Worm (Caenorhabditis elegans) whole organism, L1 larva: ENCODE measurements around the gene clec-1.

Experiments used
- C04F5.9 ChIP-seq: sonication (generic microtip); optimal IDR thresholded peaks from 2 replicates; lab custom pipeline; 2016; ENCODE audit warnings: missing genetic modification characterization, missing compliant biosample characterization
- C16A3.4 ChIP-seq: fragments of 150-350 bp; optimal IDR thresholded peaks from 2 replicates; lab custom pipeline; 2014; ENCODE audit warnings: missing biosample characterization, missing genetic modification characterization
- Y116A8C.19 ChIP-seq: sonication (generic microtip); optimal IDR thresholded peaks from 2 replicates; lab custom pipeline; 2016; ENCODE audit warnings: missing compliant biosample characterization, missing genetic modification characterization, borderline replicate concordance
- alr-1 ChIP-seq: fragments of 200-800 bp; sonication (Bioruptor generic); optimal IDR thresholded peaks from 2 replicates; lab custom pipeline; 2018; ENCODE audit warnings: borderline replicate concordance, mild to moderate bottlenecking, missing genetic modification characterization, missing compliant biosample characterization
- aly-2 ChIP-seq: fragments of 150-350 bp; optimal IDR thresholded peaks from 2 replicates; lab custom pipeline; 2014; ENCODE audit warnings: missing biosample characterization, missing genetic modification characterization
- blmp-1 ChIP-seq: fragments of 150-350 bp; optimal IDR thresholded peaks from 2 replicates; lab custom pipeline; 2014; ENCODE audit warnings: missing biosample characterization, missing genetic modification characterization
- ceh-8 ChIP-seq: fragments of 200-800 bp; sonication (Bioruptor generic); optimal IDR thresholded peaks from 2 replicates; lab custom pipeline; 2018; ENCODE audit warnings: mild to moderate bottlenecking, missing genetic modification characterization, moderate library complexity, missing compliant biosample characterization
- ceh-90 ChIP-seq: sonication (generic microtip); optimal IDR thresholded peaks from 2 replicates; lab custom pipeline; 2016; ENCODE audit warnings: missing genetic modification characterization, missing compliant biosample characterization
- ces-1 ChIP-seq: fragments of 150-350 bp; optimal IDR thresholded peaks from 2 replicates; lab custom pipeline; 2014; ENCODE audit warnings: missing biosample characterization, missing genetic modification reagents, missing genetic modification characterization
- dpl-1 ChIP-seq, 3 experiments: fragments of 150-350 bp in 2 of 3; sonication (generic microtip) in 1 of 3; optimal IDR thresholded peaks; 2 replicates each; lab custom pipeline; 2014 to 2017; ENCODE audit warnings: missing biosample characterization in 3 of 3, missing genetic modification characterization in 3 of 3, missing genetic modification reagents in 3 of 3
- dsc-1 ChIP-seq: sonication (generic microtip); optimal IDR thresholded peaks from 2 replicates; lab custom pipeline; 2016; ENCODE audit warnings: mild to moderate bottlenecking, missing genetic modification characterization, missing compliant biosample characterization
- efl-1 ChIP-seq, 4 experiments: fragments of 150-350 bp; optimal IDR thresholded peaks in 3 of 4; peaks in 1 of 4; 1 replicate in 1 of 4; 2 replicates in 3 of 4; lab custom pipeline; 2014; ENCODE audit warnings: missing biosample characterization in 2 of 4, missing genetic modification characterization in 2 of 4, missing genetic modification reagents in 2 of 4
- elt-2 ChIP-seq: sonication (generic microtip); optimal IDR thresholded peaks from 2 replicates; lab custom pipeline; 2016; ENCODE audit warnings: missing genetic modification characterization, mild to moderate bottlenecking, inconsistent platforms, missing compliant biosample characterization, missing genetic modification reagents
- elt-3 ChIP-seq, 6 experiments: fragments of 150-350 bp in 1 of 6; sonication (generic microtip); optimal IDR thresholded peaks; 2 replicates each; lab custom pipeline; 2017 to 2018; ENCODE audit warnings: missing biosample characterization in 6 of 6, missing genetic modification characterization in 6 of 6, inconsistent platforms in 1 of 6
- ets-5 ChIP-seq: fragments of 200-800 bp; sonication (Bioruptor generic); IDR thresholded peaks from 2 replicates; pipeline ENCODE4 v1.3.6; 2022; ENCODE audit warnings: missing genetic modification characterization, missing compliant biosample characterization
- fkh-10 ChIP-seq: sonication (generic microtip); optimal IDR thresholded peaks from 2 replicates; lab custom pipeline; 2017; ENCODE audit warnings: missing biosample characterization, missing genetic modification reagents, missing genetic modification characterization
- fkh-8 ChIP-seq: sonication (generic microtip); optimal IDR thresholded peaks from 2 replicates; lab custom pipeline; 2016; ENCODE audit warnings: mild to moderate bottlenecking, missing genetic modification characterization, missing compliant biosample characterization
- hlh-4 ChIP-seq: sonication (generic microtip); optimal IDR thresholded peaks from 2 replicates; lab custom pipeline; 2016; ENCODE audit warnings: mild to moderate bottlenecking, missing genetic modification characterization, missing compliant biosample characterization
- irx-1 ChIP-seq: sonication (generic microtip); optimal IDR thresholded peaks from 2 replicates; lab custom pipeline; 2016; ENCODE audit warnings: missing genetic modification characterization, missing compliant biosample characterization
- jun-1 ChIP-seq: fragments of 150-350 bp; optimal IDR thresholded peaks from 2 replicates; lab custom pipeline; 2014; ENCODE audit warnings: missing biosample characterization, missing genetic modification reagents, missing genetic modification characterization
- lir-3 ChIP-seq: sonication (generic microtip); optimal IDR thresholded peaks from 2 replicates; lab custom pipeline; 2016; ENCODE audit warnings: mild to moderate bottlenecking, missing genetic modification characterization, moderate library complexity, missing compliant biosample characterization; ENCODE audit not compliant: poor library complexity
- lsy-2 ChIP-seq, 2 experiments: fragments of 150-350 bp; optimal IDR thresholded peaks; 2 replicates each; lab custom pipeline; 2014; ENCODE audit warnings: missing biosample characterization in 2 of 2, missing genetic modification characterization in 2 of 2
- mdl-1 ChIP-seq, 2 experiments: fragments of 150-350 bp; optimal IDR thresholded peaks; 2 replicates each; lab custom pipeline; 2014 to 2017; ENCODE audit warnings: missing biosample characterization in 2 of 2, missing genetic modification characterization in 2 of 2, inconsistent platforms in 1 of 2
- mef-2 ChIP-seq: fragments of 150-350 bp; optimal IDR thresholded peaks from 2 replicates; lab custom pipeline; 2014; ENCODE audit warnings: missing biosample characterization, missing genetic modification characterization
- mep-1 ChIP-seq: fragments of 150-350 bp; optimal IDR thresholded peaks from 2 replicates; lab custom pipeline; 2014; ENCODE audit warnings: missing biosample characterization, missing genetic modification characterization
- nhr-12 ChIP-seq: sonication (generic microtip); optimal IDR thresholded peaks from 2 replicates; lab custom pipeline; 2017; ENCODE audit warnings: missing biosample characterization, missing genetic modification characterization
- nhr-19 ChIP-seq: fragments of 200-800 bp; sonication (Bioruptor generic); conservative IDR thresholded peaks from 2 replicates; pipeline ENCODE4 v1.3.6; 2022; ENCODE audit warnings: missing genetic modification characterization, missing compliant biosample characterization
- nhr-20 ChIP-seq: sonication (generic microtip); optimal IDR thresholded peaks from 2 replicates; lab custom pipeline; 2016; ENCODE audit warnings: mild to moderate bottlenecking, missing genetic modification characterization, missing compliant biosample characterization
- nhr-237 ChIP-seq: fragments of 150-350 bp; optimal IDR thresholded peaks from 2 replicates; lab custom pipeline; 2014; ENCODE audit warnings: missing biosample characterization, missing genetic modification characterization
- nhr-47 ChIP-seq: sonication (generic microtip); optimal IDR thresholded peaks from 2 replicates; lab custom pipeline; 2016; ENCODE audit warnings: mild to moderate bottlenecking, missing genetic modification characterization, moderate library complexity, missing compliant biosample characterization
- nhr-71 ChIP-seq: sonication (generic microtip); optimal IDR thresholded peaks from 2 replicates; lab custom pipeline; 2016; ENCODE audit warnings: mild to moderate bottlenecking, missing genetic modification characterization, moderate library complexity, missing compliant biosample characterization
- pax-3 ChIP-seq: fragments of 200-800 bp; sonication (Bioruptor generic); optimal IDR thresholded peaks from 2 replicates; lab custom pipeline; 2018; ENCODE audit warnings: mild to moderate bottlenecking, missing genetic modification characterization, moderate library complexity, missing compliant biosample characterization
- pqm-1 ChIP-seq: sonication (generic microtip); optimal IDR thresholded peaks from 3 replicates; lab custom pipeline; 2017; ENCODE audit warnings: missing biosample characterization, missing genetic modification characterization
- skn-1 ChIP-seq: fragments of 150-350 bp; optimal IDR thresholded peaks from 2 replicates; lab custom pipeline; 2014; ENCODE audit warnings: missing biosample characterization, missing genetic modification characterization
- sptf-1 ChIP-seq: fragments of 150-350 bp; optimal IDR thresholded peaks from 2 replicates; lab custom pipeline; 2014; ENCODE audit warnings: missing biosample characterization, missing genetic modification characterization
- tlp-1 ChIP-seq: fragments of 150-350 bp; optimal IDR thresholded peaks from 2 replicates; lab custom pipeline; 2014; ENCODE audit warnings: missing biosample characterization, missing genetic modification characterization
- unc-62 ChIP-seq: fragments of 150-350 bp; optimal IDR thresholded peaks from 2 replicates; lab custom pipeline; 2014; ENCODE audit warnings: missing biosample characterization, missing genetic modification reagents, missing genetic modification characterization
- unc-98 ChIP-seq: fragments of 200-800 bp; sonication (Bioruptor generic); IDR thresholded peaks from 2 replicates; pipeline ENCODE4 v1.3.6; 2022; ENCODE audit warnings: missing genetic modification characterization, missing compliant biosample characterization
- zag-1 ChIP-seq: fragments of 150-350 bp; optimal IDR thresholded peaks from 2 replicates; lab custom pipeline; 2014; ENCODE audit warnings: missing biosample characterization, missing genetic modification characterization
- zip-4 ChIP-seq: fragments of 200-800 bp; sonication (Bioruptor generic); optimal IDR thresholded peaks from 2 replicates; lab custom pipeline; 2018; ENCODE audit warnings: mild to moderate bottlenecking, missing genetic modification characterization, moderate library complexity, missing compliant biosample characterization
- ztf-11 ChIP-seq, 2 experiments: sonication (generic microtip); optimal IDR thresholded peaks; 2 replicates each; lab custom pipeline; 2016 to 2017; ENCODE audit warnings: missing genetic modification characterization in 2 of 2, missing biosample characterization in 1 of 2, missing compliant biosample characterization in 1 of 2

Gene clec-1

DNA sequence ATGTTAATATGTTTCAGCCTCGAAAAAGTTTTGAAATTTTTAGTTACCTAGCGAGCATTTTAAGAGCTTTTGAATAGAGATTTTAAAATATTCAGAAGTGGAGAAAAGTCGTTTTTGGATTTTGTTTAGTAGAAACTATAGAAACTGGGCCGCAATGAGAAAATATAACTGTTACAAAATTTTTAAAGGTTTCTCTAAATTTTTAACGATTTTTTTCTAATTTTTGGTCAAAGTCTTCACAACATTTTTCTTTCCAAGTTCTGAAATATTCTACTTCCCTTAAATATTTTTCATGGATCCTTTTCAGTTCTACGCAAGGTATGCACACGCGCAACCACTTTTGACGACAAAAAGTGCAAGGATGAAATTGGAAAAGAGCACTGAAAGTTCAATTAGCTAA, 5.6 kb downstream of the clec-1 start, which contains the start of gene peli-1:
Gene peli-1 (plus strand): TSS at position 301 of the 400 bp plus-strand sequence.
- TF ChIP-seq dpl-1 (GFP tag; optimal IDR thresholded peaks at IDR 0.05; lab: Kevin White, UChicago) (no peak), mep-1 (tag; lab: Kevin White, UChicago) (no peak), skn-1 (tag; lab: Kevin White, UChicago) (no peak), pax-3 (tag; lab: Kevin White, UChicago) (no peak), lir-3 (tag; lab: Kevin White, UChicago) (no peak), nhr-47 (tag; lab: Kevin White, UChicago) (no peak), zag-1 (tag; lab: Kevin White, UChicago) (no peak), tlp-1 (tag; lab: Kevin White, UChicago) (no peak), ceh-8 (GFP tag; lab: Kevin White, UChicago) (no peak), ceh-90 (tag; lab: Kevin White, UChicago) (no peak)

DNA sequence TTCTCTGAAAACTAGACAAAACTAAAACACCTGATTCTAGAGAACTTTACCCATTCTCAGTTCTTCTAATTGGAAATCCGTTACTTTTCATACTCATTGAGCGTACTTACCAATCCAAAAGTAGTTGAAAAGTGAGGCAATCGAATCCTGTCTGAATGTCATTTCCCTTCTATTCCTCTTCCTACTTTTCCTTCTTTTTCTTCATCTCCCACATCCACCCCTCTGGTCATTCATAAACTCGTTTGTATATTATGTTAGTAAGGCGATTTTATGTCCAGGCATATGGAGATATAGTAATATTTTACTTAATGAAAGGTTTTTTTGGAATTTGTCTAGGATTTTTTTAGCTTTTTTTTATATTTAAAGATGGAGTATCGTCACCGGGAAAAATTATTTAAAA, 8.4 kb downstream of the clec-1 start:
- TF ChIP-seq ets-5 (GFP tag; lab: Robert Waterston, UW) (no peak), blmp-1 (tag; lab: Kevin White, UChicago) (no peak), ces-1 (GFP tag; lab: Kevin White, UChicago) (no peak), tlp-1 (tag; lab: Kevin White, UChicago) (no peak), ztf-11 (tag; optimal IDR thresholded peaks at IDR 0.05; lab: Kevin White, UChicago) (no peak), zip-4 (GFP tag; lab: Kevin White, UChicago) (no peak), pqm-1 (no peak), mep-1 (tag; lab: Kevin White, UChicago) (no peak), unc-98 (GFP tag; lab: Robert Waterston, UW) (no peak), C04F5.9 (no peak), elt-2 (tag; lab: Kevin White, UChicago) (no peak), mef-2 (tag; lab: Kevin White, UChicago) (no peak), lir-3 (tag; lab: Kevin White, UChicago) (no peak), efl-1 (optimal IDR thresholded peaks at IDR 0.05; lab: Kevin White, UChicago) (no peak), efl-1 (GFP tag; optimal IDR thresholded peaks at IDR 0.05 in 1 of 2; lab: Kevin White, UChicago) (peak in 1 of 2 experiments; percentile 81), fkh-10 (GFP tag; lab: Kevin White, UChicago) (no peak), mdl-1 (tag; optimal IDR thresholded peaks at IDR 0.05; lab: Kevin White, UChicago) (no peak), alr-1 (no peak), aly-2 (tag; lab: Kevin White, UChicago) (no peak), irx-1 (tag; lab: Kevin White, UChicago) (no peak), nhr-12 (tag; lab: Kevin White, UChicago) (no peak), dsc-1 (tag; lab: Kevin White, UChicago) (no peak), nhr-237 (tag; lab: Kevin White, UChicago) (no peak), jun-1 (tag; lab: Kevin White, UChicago) (no peak), hlh-4 (tag; lab: Kevin White, UChicago) (peak; percentile 77), nhr-20 (no peak), elt-3 (tag; optimal IDR thresholded peaks at IDR 0.05; lab: Kevin White, UChicago) (no peak), fkh-8 (tag; lab: Kevin White, UChicago) (peak; percentile 31), nhr-71 (tag; lab: Kevin White, UChicago) (peak; percentile 32), sptf-1 (no peak)

- TF ChIP-seq efl-1 (optimal IDR thresholded peaks at IDR 0.05; lab: Kevin White, UChicago): peak in 1 of 2 experiments; percentile 9
- TF ChIP-seq efl-1 (GFP tag; optimal IDR thresholded peaks at IDR 0.05 in 1 of 2; lab: Kevin White, UChicago): peak; percentile 18 to 72
- TF ChIP-seq lsy-2 (tag; optimal IDR thresholded peaks at IDR 0.05; lab: Kevin White, UChicago): peak; percentile 18 to 29
- TF ChIP-seq ztf-11 (tag; optimal IDR thresholded peaks at IDR 0.05; lab: Kevin White, UChicago): no peak
- no peak for TF ChIP-seq fkh-10 (GFP tag; lab: Kevin White, UChicago)
- TF ChIP-seq C16A3.4 (tag; lab: Kevin White, UChicago): no peak
- TF ChIP-seq Y116A8C.19 (tag; lab: Kevin White, UChicago): no peak
- no peak for TF ChIP-seq unc-62 (GFP tag; lab: Kevin White, UChicago)
- TF ChIP-seq nhr-19 (GFP tag; lab: Robert Waterston, UW): no peak
- no peak for TF ChIP-seq zag-1 (tag; lab: Kevin White, UChicago)
- TF ChIP-seq, all 84 proteins: peak for 2
These were observed 12.2 kb downstream of the clec-1 start for ce11 chrV:5712189-5712588.
